Fruit fly (Drosophila melanogaster): ENCODE measurements around the gene CG34267.

CG34267 gene

dm6 chr3L:540432-540973 lies 40.3 kb upstream of the CG34267 start, which contains the start of the genes klar and BORCS6 (continued):
- TF ChIP-seq CG3919 (GFP tag; optimal IDR thresholded peaks at IDR 0.05) = peak; percentile 9
- no peak for TF ChIP-seq CG6808 (GFP tag; optimal IDR thresholded peaks at IDR 0.05)
- TF ChIP-seq CG11762 (GFP tag; optimal IDR thresholded peaks at IDR 0.05; ENCODE audit: insufficient read depth) = no peak
- peak; percentile 26 for TF ChIP-seq Met (GFP tag; optimal IDR thresholded peaks at IDR 0.05)
- no peak for TF ChIP-seq Eip78C (GFP tag)
- TF ChIP-seq Sox15 (GFP tag; optimal IDR thresholded peaks at IDR 0.05) = peak; percentile 21
- TF ChIP-seq Eip75B (GFP tag; optimal IDR thresholded peaks at IDR 0.05) = peak; percentile 36
- TF ChIP-seq acj6 (GFP tag; optimal IDR thresholded peaks at IDR 0.05) = peak; percentile 10
- TF ChIP-seq CG10669 (GFP tag; optimal IDR thresholded peaks at IDR 0.05) = no peak
- no peak for TF ChIP-seq CG15336 (GFP tag; IDR thresholded peaks at IDR 0.05)
- TF ChIP-seq lz (GFP tag; optimal IDR thresholded peaks at IDR 0.05) = peak; percentile 40
- TF ChIP-seq CG6854 (GFP tag; optimal IDR thresholded peaks at IDR 0.05) = peak; percentile 77
- no peak for TF ChIP-seq CG8632 (GFP tag; optimal IDR thresholded peaks at IDR 0.05)
- no peak for TF ChIP-seq Gug (GFP tag; IDR thresholded peaks at IDR 0.05)
- TF ChIP-seq CG3032 (tag; optimal IDR thresholded peaks at IDR 0.05) = peak; percentile 9
- no peak for TF ChIP-seq CG10631 (GFP tag; optimal IDR thresholded peaks at IDR 0.05)
- TF ChIP-seq svp (GFP tag) = no peak
- no peak for TF ChIP-seq CG16779 (tag; optimal IDR thresholded peaks at IDR 0.05)
- TF ChIP-seq Lpt (GFP tag; optimal IDR thresholded peaks at IDR 0.05) = no peak
- peak; percentile 64 for TF ChIP-seq Hr39 (GFP tag; optimal IDR thresholded peaks at IDR 0.05)
- peak; percentile 47 for TF ChIP-seq Ets21C (GFP tag; optimal IDR thresholded peaks at IDR 0.05)
- peak; percentile 27 for TF ChIP-seq Hr4 (GFP tag; optimal IDR thresholded peaks at IDR 0.05)
- TF ChIP-seq CG6792 (GFP tag; optimal IDR thresholded peaks at IDR 0.05) = no peak
- TF ChIP-seq fkh (GFP tag; optimal IDR thresholded peaks at IDR 0.05) = peak; percentile 70
- TF ChIP-seq Ets96B (tag; optimal IDR thresholded peaks at IDR 0.05) = peak; percentile 9
- TF ChIP-seq ss (GFP tag; optimal IDR thresholded peaks at IDR 0.05) = no peak
- TF ChIP-seq CG7368 (GFP tag; optimal IDR thresholded peaks at IDR 0.05) = no peak
- TF ChIP-seq dsx (GFP tag; optimal IDR thresholded peaks at IDR 0.05; ENCODE audit: poor library complexity, severe bottlenecking) = no peak
- TF ChIP-seq CG6276 (GFP tag; optimal IDR thresholded peaks at IDR 0.05) = no peak
- TF ChIP-seq vri (GFP tag; optimal IDR thresholded peaks at IDR 0.05) = peak; percentile 67
- peak; percentile 36 for TF ChIP-seq pdm3 (GFP tag; optimal IDR thresholded peaks at IDR 0.05)
- no peak for TF ChIP-seq CG9139 (GFP tag; optimal IDR thresholded peaks at IDR 0.05)
- TF ChIP-seq OdsH (GFP tag; optimal IDR thresholded peaks at IDR 0.05) = peak; percentile 40
- no peak for TF ChIP-seq CG34406 (GFP tag; optimal IDR thresholded peaks at IDR 0.05)

- TF ChIP-seq CG4318 (GFP tag; optimal IDR thresholded peaks at IDR 0.05) (no peak), Eip78C (GFP tag) (no peak), Blimp-1 (GFP tag; optimal IDR thresholded peaks at IDR 0.05) (peak; percentile 5), CG10669 (GFP tag; optimal IDR thresholded peaks at IDR 0.05) (no peak), Hr4 (GFP tag; optimal IDR thresholded peaks at IDR 0.05) (no peak), CG3919 (GFP tag; optimal IDR thresholded peaks at IDR 0.05) (no peak), CG6276 (GFP tag; optimal IDR thresholded peaks at IDR 0.05) (peak; percentile 49), dsx (GFP tag; optimal IDR thresholded peaks at IDR 0.05; ENCODE audit: poor library complexity, severe bottlenecking) (no peak), CG11902 (GFP tag; optimal IDR thresholded peaks at IDR 0.05) (no peak), CG6808 (GFP tag; optimal IDR thresholded peaks at IDR 0.05) (peak; percentile 69), spab (GFP tag; optimal IDR thresholded peaks at IDR 0.05) (no peak), ss (GFP tag; optimal IDR thresholded peaks at IDR 0.05) (peak; percentile 60 to 77), CG8119 (GFP tag; IDR thresholded peaks at IDR 0.05) (no peak), net (GFP tag; optimal IDR thresholded peaks at IDR 0.05) (no peak), OdsH (GFP tag; optimal IDR thresholded peaks at IDR 0.05) (no peak), CG32006 (GFP tag; optimal IDR thresholded peaks at IDR 0.05) (no peak), fd59A (GFP tag; optimal IDR thresholded peaks at IDR 0.05) (no peak), Hr39 (GFP tag; optimal IDR thresholded peaks at IDR 0.05) (no peak), CG9139 (GFP tag; optimal IDR thresholded peaks at IDR 0.05) (peak; percentile 37), Met (GFP tag; optimal IDR thresholded peaks at IDR 0.05) (no peak), esn (GFP tag; optimal IDR thresholded peaks at IDR 0.05) (no peak), CG6792 (GFP tag; optimal IDR thresholded peaks at IDR 0.05) (no peak), Ets96B (tag; optimal IDR thresholded peaks at IDR 0.05) (no peak), Sox14 (GFP tag; optimal IDR thresholded peaks at IDR 0.05) (no peak)
Measured at dm6 chr3L:540089-540407, 39.8 kb upstream of the CG34267 start.

All from whole organism, prepupa.